Worm (Caenorhabditis elegans): ENCODE measurements around the gene K05F6.4.
"Not testable (repeated sequence)": the region's sequence is repeated elsewhere in the genome, so short reads cannot be mapped to it uniquely, and the experiment has no call there.

ce11 chrII:1556217-1556616, 12.9 kb downstream of the K05F6.4 start, which contains the start of the genes fbxb-54 and fbxb-50:
- TF ChIP-seq skn-1, elt-3, daf-12, R02D3.7, nhr-237, pha-4, tbx-2, lin-39, pqm-1 (tag; optimal IDR thresholded peaks at IDR 0.05): not testable (repeated sequence)

Data from whole organism, L3 larva.